Worm (Caenorhabditis elegans) whole organism, late embryonic: ENCODE measurements around the gene F52C6.3.

ENCODE experiments used
- K09A11.1 ChIP-seq: sonication (generic microtip); optimal IDR thresholded peaks from 2 replicates; lab custom pipeline; 2017; ENCODE audit warnings: antibody characterized with exemption, mild to moderate bottlenecking, missing genetic modification characterization, missing compliant biosample characterization; ENCODE audit not compliant: insufficient read depth
- Y22D7AL.16 ChIP-seq: sonication (generic microtip); optimal IDR thresholded peaks from 2 replicates; lab custom pipeline; 2016; ENCODE audit warnings: missing genetic modification characterization, missing compliant biosample characterization
- ceh-2 ChIP-seq: sonication (generic microtip); optimal IDR thresholded peaks from 2 replicates; lab custom pipeline; 2016; ENCODE audit warnings: missing genotype, missing genetic modification characterization, missing compliant biosample characterization
- elt-2 ChIP-seq: sonication (generic microtip); optimal IDR thresholded peaks from 2 replicates; lab custom pipeline; 2016; ENCODE audit warnings: missing genetic modification reagents, missing genetic modification characterization, missing compliant biosample characterization
- hlh-30 ChIP-seq: sonication (generic microtip); optimal IDR thresholded peaks from 2 replicates; lab custom pipeline; 2017; ENCODE audit warnings: antibody characterized with exemption, missing genetic modification characterization, missing compliant biosample characterization; ENCODE audit not compliant: insufficient read depth
- pag-3 ChIP-seq: sonication (generic microtip); optimal IDR thresholded peaks from 2 replicates; lab custom pipeline; 2016; ENCODE audit warnings: missing compliant biosample characterization, missing genetic modification characterization, borderline replicate concordance
- pha-2 ChIP-seq: sonication (generic microtip); optimal IDR thresholded peaks from 2 replicates; lab custom pipeline; 2017; ENCODE audit warnings: mild to moderate bottlenecking, missing genetic modification characterization, missing compliant biosample characterization
- pha-4 ChIP-seq: fragments of 150-350 bp; optimal IDR thresholded peaks from 2 replicates; lab custom pipeline; 2018; ENCODE audit warnings: missing biosample characterization, missing genetic modification reagents, missing genetic modification characterization

ce11 chrII:1912741-1913140 is 11.8 kb upstream of the F52C6.3 start, which contains the start of gene math-31:
- TF ChIP-seq K09A11.1 (tag; lab: Kevin White, UChicago): no peak
- TF ChIP-seq pha-2: no peak
- no peak for TF ChIP-seq elt-2 (tag; lab: Kevin White, UChicago)
- TF ChIP-seq pha-4 (tag; lab: Kevin White, UChicago): no peak
- TF ChIP-seq hlh-30 (tag; lab: Kevin White, UChicago): no peak
- no peak for TF ChIP-seq ceh-2 (tag; lab: Kevin White, UChicago)
- TF ChIP-seq Y22D7AL.16 (tag; lab: Kevin White, UChicago): no peak
- TF ChIP-seq pag-3 (tag; lab: Kevin White, UChicago): no peak
